Fruit fly (Drosophila melanogaster) whole organism, pupa: ENCODE data around the gene twe.

ENCODE experiments used
- CG14655 ChIP-seq: fragments of 200-800 bp; sonication (Bioruptor generic); optimal IDR thresholded peaks from 3 replicates; lab custom pipeline; 2017; ENCODE audit warnings: mild to moderate bottlenecking, missing biosample characterization, missing genetic modification reagents, missing genetic modification characterization
- D1 ChIP-seq: fragments of 200-800 bp; sonication (Bioruptor generic); optimal IDR thresholded peaks from 2 replicates; lab custom pipeline; 2018; ENCODE audit warnings: missing biosample characterization, mild to moderate bottlenecking, missing genetic modification characterization, moderate library complexity
- Pif1B ChIP-seq: fragments of 200-800 bp; sonication (Bioruptor generic); optimal IDR thresholded peaks from 3 replicates; lab custom pipeline; 2016; ENCODE audit warnings: missing biosample characterization, missing genetic modification characterization
- gl ChIP-seq: fragments of 200-800 bp; sonication (Bioruptor generic); optimal IDR thresholded peaks from 2 replicates; lab custom pipeline; 2018; ENCODE audit warnings: missing biosample characterization, mild to moderate bottlenecking, missing genetic modification characterization

dm6 chr2L:16251598-16252131 lies 10.0 kb downstream of the twe start, which contains the start of gene CG46309:
- TF ChIP-seq gl (tag; lab: Kevin White, UChicago) (no peak), Pif1B (GFP tag; lab: Kevin White, UChicago) (no peak), CG14655 (GFP tag; lab: Kevin White, UChicago) (no peak), D1 (tag; lab: Kevin White, UChicago) (no peak)
